Worm (Caenorhabditis elegans) whole organism, young adult: ENCODE data around the gene ZC155.4.

Experiments
- D2030.7 ChIP-seq: fragments of 200-800 bp; sonication (Bioruptor generic); IDR thresholded peaks from 2 replicates; pipeline ENCODE4 v1.3.6; 2022; ENCODE audit warnings: missing genetic modification reagents, missing genetic modification characterization, missing compliant biosample characterization
- F22D6.2 ChIP-seq: sonication (generic microtip); optimal IDR thresholded peaks from 2 replicates; lab custom pipeline; 2016; ENCODE audit warnings: mild to moderate bottlenecking, missing genetic modification characterization, missing compliant biosample characterization
- F33H1.4 ChIP-seq: fragments of 200-800 bp; sonication (Bioruptor generic); IDR thresholded peaks from 2 replicates; pipeline ENCODE4 v1.3.6; 2022; ENCODE audit warnings: missing genetic modification reagents, missing genetic modification characterization, missing compliant biosample characterization
- F37B4.10 ChIP-seq: fragments of 200-800 bp; sonication (Bioruptor generic); IDR thresholded peaks from 2 replicates; pipeline ENCODE4 v1.3.6; 2022; ENCODE audit warnings: missing genetic modification characterization, missing compliant biosample characterization
- F52B5.7 ChIP-seq: sonication (generic microtip); optimal IDR thresholded peaks from 2 replicates; lab custom pipeline; 2016; ENCODE audit warnings: mild to moderate bottlenecking, missing genetic modification characterization, missing compliant biosample characterization
- F57C9.4 ChIP-seq: sonication (generic microtip); optimal IDR thresholded peaks from 2 replicates; lab custom pipeline; 2017; ENCODE audit warnings: mild to moderate bottlenecking, missing genetic modification characterization, missing compliant biosample characterization
- Y53F4B.3 ChIP-seq: fragments of 200-800 bp; sonication (Bioruptor generic); IDR thresholded peaks from 2 replicates; pipeline ENCODE4 v1.3.6; 2022; ENCODE audit warnings: missing genetic modification reagents, missing genetic modification characterization, missing compliant biosample characterization
- Y53G8AR.9 ChIP-seq: fragments of 200-800 bp; sonication (Bioruptor generic); conservative IDR thresholded peaks from 2 replicates; pipeline ENCODE4 v1.3.6; 2022; ENCODE audit warnings: missing genetic modification reagents, missing genetic modification characterization, missing compliant biosample characterization
- ama-1 ChIP-seq, 3 experiments: fragments of 150-350 bp in 1 of 3; sonication (generic microtip) in 2 of 3; optimal IDR thresholded peaks; 2 replicates each; lab custom pipeline; 2014 to 2018; ENCODE audit warnings: missing biosample characterization in 2 of 3, missing genetic modification characterization in 2 of 3, missing genetic modification reagents in 2 of 3
- attf-5 ChIP-seq: fragments of 200-800 bp; sonication (Bioruptor generic); optimal IDR thresholded peaks from 2 replicates; lab custom pipeline; 2018; ENCODE audit warnings: mild to moderate bottlenecking, missing genetic modification characterization, missing compliant biosample characterization
- attf-6 ChIP-seq: fragments of 200-800 bp; sonication (Bioruptor generic); IDR thresholded peaks from 2 replicates; pipeline ENCODE4 v1.3.6; 2022; ENCODE audit warnings: missing genetic modification reagents, missing genetic modification characterization, missing compliant biosample characterization
- cebp-1 ChIP-seq, 2 experiments: fragments of 200-800 bp in 1 of 2; sonication (Bioruptor generic) in 1 of 2; sonication (generic microtip) in 1 of 2; IDR thresholded peaks in 1 of 2; optimal IDR thresholded peaks in 1 of 2; 2 replicates each; pipeline versions ENCODE4 v1.3.6 to Lab custom; 2017 to 2022; ENCODE audit warnings: missing compliant biosample characterization in 2 of 2, missing genetic modification characterization in 2 of 2, mild to moderate bottlenecking in 1 of 2, missing genetic modification reagents in 1 of 2, moderate library complexity in 1 of 2
- cebp-2 ChIP-seq: fragments of 200-800 bp; sonication (Bioruptor generic); IDR thresholded peaks from 2 replicates; pipeline ENCODE4 v1.3.6; 2022; ENCODE audit warnings: missing genetic modification characterization, missing compliant biosample characterization
- ceh-100 ChIP-seq: fragments of 200-800 bp; sonication (Bioruptor generic); IDR thresholded peaks from 2 replicates; pipeline ENCODE4 v1.3.6; 2022; ENCODE audit warnings: missing genetic modification reagents, missing genetic modification characterization, missing compliant biosample characterization
- ceh-27 ChIP-seq: fragments of 200-800 bp; sonication (Bioruptor generic); optimal IDR thresholded peaks from 2 replicates; lab custom pipeline; 2018; ENCODE audit warnings: mild to moderate bottlenecking, missing genetic modification characterization, moderate library complexity, missing compliant biosample characterization
- dpff-1 ChIP-seq: sonication (generic microtip); optimal IDR thresholded peaks from 2 replicates; lab custom pipeline; 2017; ENCODE audit warnings: mild to moderate bottlenecking, missing genetic modification characterization, missing compliant biosample characterization
- gei-17 ChIP-seq: fragments of 200-800 bp; sonication (Bioruptor generic); optimal IDR thresholded peaks from 2 replicates; lab custom pipeline; 2018; ENCODE audit warnings: mild to moderate bottlenecking, missing genetic modification characterization, missing compliant biosample characterization
- hsf-1 ChIP-seq: fragments of 200-800 bp; sonication (Bioruptor generic); IDR thresholded peaks from 2 replicates; pipeline ENCODE4 v1.3.6; 2022; ENCODE audit warnings: missing genetic modification reagents, missing genetic modification characterization, missing compliant biosample characterization
- lin-26 ChIP-seq: fragments of 200-800 bp; sonication (Bioruptor generic); IDR thresholded peaks from 2 replicates; pipeline ENCODE4 v1.3.6; 2022; ENCODE audit warnings: missing genetic modification reagents, missing genetic modification characterization, missing compliant biosample characterization
- madf-10 ChIP-seq: sonication (generic microtip); optimal IDR thresholded peaks from 2 replicates; lab custom pipeline; 2016; ENCODE audit warnings: mild to moderate bottlenecking, missing genetic modification characterization, missing compliant biosample characterization
- madf-6 ChIP-seq: fragments of 200-800 bp; sonication (Bioruptor generic); IDR thresholded peaks from 2 replicates; pipeline ENCODE4 v1.3.6; 2022; ENCODE audit warnings: missing genetic modification reagents, missing genetic modification characterization, missing compliant biosample characterization
- madf-8 ChIP-seq: fragments of 200-800 bp; sonication (Bioruptor generic); conservative IDR thresholded peaks from 2 replicates; pipeline ENCODE4 v1.3.6; 2022; ENCODE audit warnings: missing genetic modification reagents, missing genetic modification characterization, missing compliant biosample characterization
- mel-28 ChIP-seq: sonication (generic microtip); optimal IDR thresholded peaks from 2 replicates; lab custom pipeline; 2016; ENCODE audit warnings: borderline replicate concordance, mild to moderate bottlenecking, missing genetic modification characterization, missing compliant biosample characterization
- mes-4 ChIP-seq: sonication (generic microtip); optimal IDR thresholded peaks from 2 replicates; lab custom pipeline; 2016; ENCODE audit warnings: missing genotype, missing genetic modification characterization, missing compliant biosample characterization
- nfyb-1 ChIP-seq: fragments of 200-800 bp; sonication (Bioruptor generic); IDR thresholded peaks from 2 replicates; pipeline ENCODE4 v1.3.6; 2022; ENCODE audit warnings: missing genetic modification reagents, missing genetic modification characterization, missing compliant biosample characterization
- nhr-120 ChIP-seq: fragments of 200-800 bp; sonication (Bioruptor generic); IDR thresholded peaks from 2 replicates; pipeline ENCODE4 v1.3.6; 2022; ENCODE audit warnings: missing genetic modification characterization, missing compliant biosample characterization
- nhr-179 ChIP-seq: sonication (generic microtip); optimal IDR thresholded peaks from 2 replicates; lab custom pipeline; 2016; ENCODE audit warnings: mild to moderate bottlenecking, missing genetic modification characterization, missing compliant biosample characterization
- nhr-90 ChIP-seq: sonication (generic microtip); optimal IDR thresholded peaks from 2 replicates; lab custom pipeline; 2016; ENCODE audit warnings: missing genotype, mild to moderate bottlenecking, missing genetic modification characterization, missing compliant biosample characterization
- rcor-1 ChIP-seq: fragments of 200-800 bp; sonication (Bioruptor generic); IDR thresholded peaks from 2 replicates; pipeline ENCODE4 v1.3.6; 2022; ENCODE audit warnings: missing genetic modification reagents, missing genetic modification characterization, missing compliant biosample characterization
- repo-1 ChIP-seq: sonication (generic microtip); optimal IDR thresholded peaks from 2 replicates; lab custom pipeline; 2017; ENCODE audit warnings: mild to moderate bottlenecking, missing genetic modification characterization, missing compliant biosample characterization
- sea-2 ChIP-seq: fragments of 200-800 bp; sonication (Bioruptor generic); IDR thresholded peaks from 2 replicates; pipeline ENCODE4 v1.3.6; 2022; ENCODE audit warnings: missing genetic modification characterization, missing compliant biosample characterization
- tbp1 ChIP-seq: fragments of 200-800 bp; sonication (Bioruptor generic); optimal IDR thresholded peaks from 2 replicates; lab custom pipeline; 2018; ENCODE audit warnings: mild to moderate bottlenecking, missing genetic modification characterization, missing compliant biosample characterization
- xnd-1 ChIP-seq: sonication (generic microtip); optimal IDR thresholded peaks from 2 replicates; lab custom pipeline; 2016; ENCODE audit warnings: missing genotype, missing genetic modification reagents, missing genetic modification characterization, missing compliant biosample characterization
- zim-3 ChIP-seq: sonication (generic microtip); optimal IDR thresholded peaks from 2 replicates; lab custom pipeline; 2017; ENCODE audit warnings: mild to moderate bottlenecking, missing genetic modification characterization, moderate library complexity, missing compliant biosample characterization
- ztf-22 ChIP-seq: fragments of 200-800 bp; sonication (Bioruptor generic); optimal IDR thresholded peaks from 2 replicates; lab custom pipeline; 2018; ENCODE audit warnings: mild to moderate bottlenecking, missing genetic modification characterization, moderate library complexity, missing compliant biosample characterization
- ztf-25 ChIP-seq: fragments of 200-800 bp; sonication (Bioruptor generic); IDR thresholded peaks from 2 replicates; pipeline ENCODE4 v1.3.6; 2022; ENCODE audit warnings: missing genetic modification reagents, missing genetic modification characterization, missing compliant biosample characterization
- ztf-26 ChIP-seq: sonication (generic microtip); optimal IDR thresholded peaks from 2 replicates; lab custom pipeline; 2017; ENCODE audit warnings: missing genetic modification characterization, missing compliant biosample characterization
- ztf-3 ChIP-seq: fragments of 200-800 bp; sonication (Bioruptor generic); optimal IDR thresholded peaks from 2 replicates; lab custom pipeline; 2018; ENCODE audit warnings: mild to moderate bottlenecking, missing genetic modification characterization, missing compliant biosample characterization

Gene ZC155.4

ce11 chrIII:5171945-5172344 lies 43.3 kb downstream of the ZC155.4 start, which contains the start of gene prp-19:
prp-19 (minus strand) TSS chrIII:5172045.
- no peak for TF ChIP-seq ztf-26 (tag; lab: Kevin White, UChicago)
- no peak for TF ChIP-seq hsf-1 (GFP tag; lab: Robert Waterston, UW)
- TF ChIP-seq zim-3 (tag; lab: Kevin White, UChicago), result no peak
- no peak for TF ChIP-seq ztf-25
- TF ChIP-seq ceh-27, result no peak
- TF ChIP-seq ama-1 (optimal IDR thresholded peaks at IDR 0.05; lab: Kevin White, UChicago), result no peak
- TF ChIP-seq ama-1 (GFP tag; optimal IDR thresholded peaks at IDR 0.05; lab: Kevin White, UChicago), result no peak
- no peak for TF ChIP-seq xnd-1 (tag; lab: Kevin White, UChicago)
- no peak for TF ChIP-seq nhr-179 (tag; lab: Kevin White, UChicago)
- TF ChIP-seq gei-17, result no peak
- TF ChIP-seq F37B4.10, result no peak
- no peak for TF ChIP-seq mes-4 (tag; lab: Kevin White, UChicago)
- no peak for TF ChIP-seq madf-10 (tag; lab: Kevin White, UChicago)
- no peak for TF ChIP-seq Y53F4B.3
- TF ChIP-seq rcor-1 (GFP tag; lab: Robert Waterston, UW), result no peak
- TF ChIP-seq, all 124 proteins: peak for 0

DNA sequence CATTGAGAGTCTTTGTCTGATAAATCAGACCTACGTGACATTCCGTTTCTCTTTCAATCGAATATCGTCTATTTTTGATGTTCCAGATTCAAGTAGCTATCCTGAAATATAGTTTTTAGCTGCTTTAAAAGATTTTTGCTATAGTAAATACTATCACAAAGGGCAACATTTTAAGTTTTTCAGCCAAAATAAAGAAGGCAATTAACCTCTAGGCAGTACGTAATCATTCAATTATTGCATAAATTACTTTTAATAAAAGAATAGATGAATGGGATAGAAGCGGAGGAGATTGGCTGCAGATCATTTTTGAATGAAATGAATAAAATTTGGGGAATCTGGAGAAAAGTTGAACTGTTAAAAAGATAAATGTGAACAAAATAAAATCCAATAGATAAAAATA lies 45.6 kb downstream of the ZC155.4 start, which contains the start of gene ulp-1:
Gene ulp-1, minus strand, starts transcription at position 101 of the 400 bp plus-strand sequence.
- TF ChIP-seq F52B5.7 (tag; lab: Kevin White, UChicago) (no peak), xnd-1 (tag; lab: Kevin White, UChicago) (no peak), madf-6 (GFP tag; lab: Robert Waterston, UW) (peak; percentile 32), ama-1 (optimal IDR thresholded peaks at IDR 0.05; lab: Kevin White, UChicago) (no peak), ama-1 (GFP tag; optimal IDR thresholded peaks at IDR 0.05; lab: Kevin White, UChicago) (peak in 1 of 2 experiments; percentile 16), ceh-100 (peak; percentile 27; the same call in 1 of the 2 replicates), repo-1 (tag; lab: Kevin White, UChicago) (peak; percentile 22)
- TF ChIP-seq, all 124 proteins: peak for 4

DNA sequence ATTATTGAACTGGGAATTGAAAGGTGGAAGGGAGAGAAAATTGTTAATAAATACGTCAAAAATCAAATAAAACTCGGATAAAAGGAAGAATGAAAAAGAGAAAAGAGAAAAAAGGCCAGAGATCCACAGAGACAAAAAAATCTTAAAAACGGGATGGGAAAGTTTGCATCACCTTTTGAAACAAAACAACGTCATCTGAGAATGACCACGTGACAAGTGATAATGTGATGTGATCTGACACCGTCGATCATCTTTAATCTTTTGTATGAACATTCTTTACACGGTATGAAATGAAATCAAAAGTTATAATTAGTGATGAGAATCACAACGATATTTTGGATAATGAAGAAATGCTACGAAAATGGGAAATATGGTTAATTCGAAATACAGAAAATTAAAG lies 49.5 kb downstream of the ZC155.4 start:
- TF ChIP-seq mel-28 (tag; lab: Kevin White, UChicago), result no peak
- no peak for TF ChIP-seq cebp-1 (GFP tag; IDR thresholded peaks at IDR 0.05; lab: Robert Waterston, UW)
- peak; percentile 8 for TF ChIP-seq cebp-1 (tag; optimal IDR thresholded peaks at IDR 0.05; lab: Kevin White, UChicago)
- TF ChIP-seq, all 124 proteins: peak for 1

DNA sequence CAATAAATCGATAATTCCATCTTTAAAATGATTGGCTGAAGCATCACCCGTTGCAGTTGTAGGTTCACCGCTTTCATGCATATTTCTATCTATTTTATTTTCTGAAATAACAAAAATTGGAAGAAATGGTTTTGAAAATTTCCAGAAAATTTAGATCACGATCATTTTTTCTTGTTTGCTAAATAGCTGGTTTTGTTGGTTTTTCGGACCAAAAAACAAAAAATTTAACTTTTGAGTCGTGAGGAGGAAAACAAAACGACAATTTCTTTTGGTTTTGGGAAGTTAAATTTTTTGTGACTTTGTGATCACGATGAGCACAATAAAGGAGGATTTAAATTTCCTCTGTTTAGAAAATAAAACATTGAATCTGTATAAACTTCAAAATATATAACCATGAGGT lies 50.1 kb downstream of the ZC155.4 start, which contains the start of gene T10F2.2:
Gene T10F2.2, minus strand, starts transcription at position 101 of the 400 bp plus-strand sequence.
- TF ChIP-seq cebp-2 (GFP tag; lab: Robert Waterston, UW) (no peak), attf-5 (GFP tag; lab: Kevin White, UChicago) (no peak), D2030.7 (GFP tag; lab: Robert Waterston, UW) (no peak), dpff-1 (tag; lab: Kevin White, UChicago) (no peak), F57C9.4 (tag; lab: Kevin White, UChicago) (no peak), madf-8 (no peak), F22D6.2 (no peak), nhr-90 (no peak), lin-26 (no peak), F37B4.10 (no peak), nhr-179 (tag; lab: Kevin White, UChicago) (no peak), nfyb-1 (GFP tag; lab: Robert Waterston, UW) (no peak), ztf-22 (no peak), ztf-3 (GFP tag; lab: Kevin White, UChicago) (no peak), sea-2 (GFP tag; lab: Robert Waterston, UW) (no peak), nhr-120 (GFP tag; lab: Robert Waterston, UW) (no peak), F33H1.4 (GFP tag; lab: Robert Waterston, UW) (no peak), Y53G8AR.9 (GFP tag; lab: Robert Waterston, UW) (no peak), attf-6 (GFP tag; lab: Robert Waterston, UW) (no peak), tbp1 (GFP tag; lab: Kevin White, UChicago) (no peak)
